Worm (Caenorhabditis elegans): ENCODE measurements around the gene lipl-1.

Gene lipl-1

ce11 chrV:12907436-12907835 lies 12.3 kb upstream of the lipl-1 start:
- TF ChIP-seq ceh-8 (GFP tag; optimal IDR thresholded peaks at IDR 0.05) (no peak), irx-1 (tag; optimal IDR thresholded peaks at IDR 0.05) (no peak), fkh-8 (tag; optimal IDR thresholded peaks at IDR 0.05) (no peak), elt-2 (tag; optimal IDR thresholded peaks at IDR 0.05) (no peak), zip-4 (GFP tag; optimal IDR thresholded peaks at IDR 0.05) (no peak), nhr-85 (tag) (no peak), lin-13 (GFP tag; optimal IDR thresholded peaks at IDR 0.05) (no peak), pqm-1 (tag; optimal IDR thresholded peaks at IDR 0.05) (no peak), snu-23 (GFP tag; optimal IDR thresholded peaks at IDR 0.05) (no peak)

- TF ChIP-seq nhr-11 (tag; optimal IDR thresholded peaks at IDR 0.05): no peak
- no peak for TF ChIP-seq unc-30 (tag; optimal IDR thresholded peaks at IDR 0.05)
- no peak for TF ChIP-seq nhr-28 (tag; optimal IDR thresholded peaks at IDR 0.05)
- no peak for TF ChIP-seq pag-3 (tag; optimal IDR thresholded peaks at IDR 0.05; ENCODE audit: borderline replicate concordance, insufficient read depth)
These were observed 11.2 kb upstream of the lipl-1 start for ce11 chrV:12908614-12909013.

- TF ChIP-seq efl-1 (optimal IDR thresholded peaks at IDR 0.05): no peak
- TF ChIP-seq efl-1 (GFP tag; optimal IDR thresholded peaks at IDR 0.05 in 1 of 2): peak in 1 of 2 experiments; percentile 77
- TF ChIP-seq egl-13 (tag; optimal IDR thresholded peaks at IDR 0.05): no peak
- peak; percentile 66 for TF ChIP-seq elt-2 (tag; optimal IDR thresholded peaks at IDR 0.05)
These were observed 10.1 kb upstream of the lipl-1 start, which contains the start of gene nid-1 for ce11 chrV:12909544-12910157. Gene nid-1 (plus strand): TSS chrV:12910107.

ce11 chrV:12921680-12922079 lies 1.9 kb downstream of the lipl-1 start:
- no peak for TF ChIP-seq ets-5 (GFP tag; IDR thresholded peaks at IDR 0.05)
- no peak for TF ChIP-seq snu-23 (GFP tag; optimal IDR thresholded peaks at IDR 0.05)
- no peak for TF ChIP-seq lir-3 (tag; optimal IDR thresholded peaks at IDR 0.05; ENCODE audit: poor library complexity)
- TF ChIP-seq tlp-1 (tag; optimal IDR thresholded peaks at IDR 0.05): no peak
- TF ChIP-seq pax-3 (tag; optimal IDR thresholded peaks at IDR 0.05): peak; percentile 15
- no peak for TF ChIP-seq aha-1 (tag; optimal IDR thresholded peaks at IDR 0.05)
- TF ChIP-seq blmp-1 (tag; optimal IDR thresholded peaks at IDR 0.05): no peak
- TF ChIP-seq ztf-11 (tag; optimal IDR thresholded peaks at IDR 0.05): no peak
- no peak for TF ChIP-seq nhr-71 (tag; optimal IDR thresholded peaks at IDR 0.05)
- no peak for TF ChIP-seq mef-2 (tag; optimal IDR thresholded peaks at IDR 0.05)
- no peak for TF ChIP-seq nhr-85 (tag)
- TF ChIP-seq fkh-10 (GFP tag; optimal IDR thresholded peaks at IDR 0.05): no peak
- TF ChIP-seq xbp-1 (tag; optimal IDR thresholded peaks at IDR 0.05): no peak
- TF ChIP-seq nhr-84 (tag; optimal IDR thresholded peaks at IDR 0.05): no peak
- TF ChIP-seq nhr-20 (tag; optimal IDR thresholded peaks at IDR 0.05): peak; percentile 15
- TF ChIP-seq tbx-2 (tag; optimal IDR thresholded peaks at IDR 0.05): no peak
- no peak for TF ChIP-seq aly-2 (tag; optimal IDR thresholded peaks at IDR 0.05)
- peak; percentile 74 for TF ChIP-seq elt-2 (tag; optimal IDR thresholded peaks at IDR 0.05)
- TF ChIP-seq zip-4 (GFP tag; optimal IDR thresholded peaks at IDR 0.05): no peak
- TF ChIP-seq dpl-1 (GFP tag; optimal IDR thresholded peaks at IDR 0.05): no peak
- TF ChIP-seq lin-35 (GFP tag; optimal IDR thresholded peaks at IDR 0.05): peak in 1 of 2 experiments; percentile 26
- TF ChIP-seq grh-1 (GFP tag; IDR thresholded peaks at IDR 0.05): no peak
- TF ChIP-seq sup-37 (GFP tag; optimal IDR thresholded peaks at IDR 0.05): no peak
- TF ChIP-seq nhr-77 (tag; optimal IDR thresholded peaks at IDR 0.05): no peak
- no peak for TF ChIP-seq nhr-12 (tag; optimal IDR thresholded peaks at IDR 0.05)
- no peak for TF ChIP-seq ceh-90 (tag; optimal IDR thresholded peaks at IDR 0.05)
- no peak for TF ChIP-seq skn-1 (tag; optimal IDR thresholded peaks at IDR 0.05)
- no peak for TF ChIP-seq efl-1 (optimal IDR thresholded peaks at IDR 0.05)
- TF ChIP-seq efl-1 (GFP tag; optimal IDR thresholded peaks at IDR 0.05 in 1 of 2): no peak

Measured in whole organism, L1 larva.